Worm (Caenorhabditis elegans): ENCODE data around the gene H10E21.4.

ce11 chrIII:53696-54095 is 34.2 kb upstream of the H10E21.4 start:
- TF ChIP-seq flt-1 (GFP tag; IDR thresholded peaks at IDR 0.05), result no peak
- TF ChIP-seq klf-2 (GFP tag; conservative IDR thresholded peaks at IDR 0.05), result no peak

Data from whole organism, midembryonic.